Worm (Caenorhabditis elegans): ENCODE data around the gene F23F1.5.

F23F1.5 gene

DNA sequence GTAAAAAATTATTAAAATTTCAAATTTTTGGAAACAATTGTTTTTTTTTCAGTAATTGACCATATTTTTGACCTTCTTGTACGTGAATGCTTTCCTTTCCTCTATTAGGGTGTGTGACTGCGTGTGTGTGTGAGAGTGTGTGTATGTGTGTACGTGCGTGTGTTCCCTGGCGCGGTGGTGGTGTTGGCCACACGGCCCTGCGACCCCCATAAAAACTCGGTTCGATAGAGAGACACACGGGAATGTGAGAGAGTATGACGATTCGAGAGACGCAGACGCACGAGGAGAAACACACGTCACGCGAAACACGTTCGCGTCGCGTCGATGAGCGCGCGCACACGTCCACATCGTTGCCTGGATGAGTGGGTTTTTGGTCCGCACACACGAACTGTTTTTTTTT, 12.6 kb downstream of the F23F1.5 start:
- TF ChIP-seq Y48G9A.11 (GFP tag; IDR thresholded peaks at IDR 0.05) (no peak), pqm-1 (tag; optimal IDR thresholded peaks at IDR 0.05) (no peak), zip-2 (tag; optimal IDR thresholded peaks at IDR 0.05) (no peak), lin-13 (GFP tag; optimal IDR thresholded peaks at IDR 0.05) (peak; percentile 45), nhr-11 (tag; optimal IDR thresholded peaks at IDR 0.05) (peak; percentile 69), nhr-111 (GFP tag; optimal IDR thresholded peaks at IDR 0.05) (no peak), tra-1 (GFP tag; IDR thresholded peaks at IDR 0.05) (0 out of 2 replicates have a peak, but pooled peaks have one; percentile 52), Y75B8A.6 (GFP tag; IDR thresholded peaks at IDR 0.05) (0 out of 2 replicates have a peak, but pooled peaks have one; percentile 50), T20F7.1 (GFP tag; optimal IDR thresholded peaks at IDR 0.05) (peak; percentile 65), aha-1 (tag) (peak; percentile 98), dve-1 (tag; optimal IDR thresholded peaks at IDR 0.05; ENCODE audit: insufficient read depth) (peak; percentile 80), T26A8.4 (GFP tag; IDR thresholded peaks at IDR 0.05) (peak; percentile 68; the same call in 1 of the 2 replicates), F37D6.2 (tag; optimal IDR thresholded peaks at IDR 0.05) (peak; percentile 53), unc-130 (GFP tag; optimal IDR thresholded peaks at IDR 0.05) (no peak), cey-2 (tag; optimal IDR thresholded peaks at IDR 0.05; ENCODE audit: borderline replicate concordance, insufficient read depth) (no peak), ceh-32 (tag; optimal IDR thresholded peaks at IDR 0.05; ENCODE audit: poor library complexity) (no peak), ztf-7 (tag; optimal IDR thresholded peaks at IDR 0.05) (peak; percentile 60), R02D3.7 (tag; optimal IDR thresholded peaks at IDR 0.05) (no peak), mxl-3 (GFP tag; optimal IDR thresholded peaks at IDR 0.05) (peak; percentile 99), egl-27 (tag; optimal IDR thresholded peaks at IDR 0.05) (no peak), lir-3 (tag; optimal IDR thresholded peaks at IDR 0.05) (no peak), snpc-1.2 (GFP tag; IDR thresholded peaks at IDR 0.05) (no peak), ceh-20 (GFP tag; IDR thresholded peaks at IDR 0.05) (peak; percentile 82; the same call in 1 of the 2 replicates), lin-29 (GFP tag; IDR thresholded peaks at IDR 0.05) (0 out of 2 replicates have a peak, but pooled peaks have one; percentile 31), nhr-41 (GFP tag; IDR thresholded peaks at IDR 0.05) (peak; percentile 91), mxl-2 (GFP tag; conservative IDR thresholded peaks at IDR 0.05) (no peak), unc-62 (GFP tag; optimal IDR thresholded peaks at IDR 0.05 in 1 of 2) (peak in 1 of 2 experiments; percentile 99), unc-62 (tag; optimal IDR thresholded peaks at IDR 0.05) (no peak), unc-39 (tag; optimal IDR thresholded peaks at IDR 0.05) (no peak), lim-7 (GFP tag; IDR thresholded peaks at IDR 0.05) (no peak), daf-12 (tag; optimal IDR thresholded peaks at IDR 0.05) (no peak), daf-8 (GFP tag; IDR thresholded peaks at IDR 0.05) (no peak), hlh-11 (tag; optimal IDR thresholded peaks at IDR 0.05) (peak; percentile 92), attf-4 (tag; optimal IDR thresholded peaks at IDR 0.05) (no peak), lin-1 (GFP tag; IDR thresholded peaks at IDR 0.05) (no peak), arid-1 (GFP tag; conservative IDR thresholded peaks at IDR 0.05) (peak; percentile 36; the same call in 1 of the 2 replicates), hlh-30 (tag; optimal IDR thresholded peaks at IDR 0.05; ENCODE audit: insufficient read depth) (peak; percentile 98), spr-1 (tag; optimal IDR thresholded peaks at IDR 0.05) (peak; percentile 72), daf-16 (GFP tag; optimal IDR thresholded peaks at IDR 0.05) (peak in 1 of 2 experiments; percentile 30), daf-16 (tag; optimal IDR thresholded peaks at IDR 0.05) (peak; percentile 60), rbr-2 (tag; optimal IDR thresholded peaks at IDR 0.05) (peak; percentile 86), nhr-48 (tag; optimal IDR thresholded peaks at IDR 0.05) (peak; percentile 75), F49E8.2 (tag; optimal IDR thresholded peaks at IDR 0.05; ENCODE audit: borderline replicate concordance) (no peak), mdt-29 (GFP tag; IDR thresholded peaks at IDR 0.05) (no peak), mes-2 (tag; optimal IDR thresholded peaks at IDR 0.05; ENCODE audit: poor library complexity, severe bottlenecking) (peak; percentile 80), snpc-4 (tag; optimal IDR thresholded peaks at IDR 0.05) (no peak), dpl-1 (GFP tag; optimal IDR thresholded peaks at IDR 0.05) (peak; percentile 61), jun-1 (tag; optimal IDR thresholded peaks at IDR 0.05) (no peak), zfp-3 (GFP tag; conservative IDR thresholded peaks at IDR 0.05) (0 out of 2 replicates have a peak, but pooled peaks have one; percentile 44), egl-43 (GFP tag; IDR thresholded peaks at IDR 0.05) (no peak), ces-1 (GFP tag; optimal IDR thresholded peaks at IDR 0.05) (no peak)

Data from whole organism, L4 larva.